Worm (Caenorhabditis elegans): ENCODE results near the gene C02B10.3.

C02B10.3 gene

DNA sequence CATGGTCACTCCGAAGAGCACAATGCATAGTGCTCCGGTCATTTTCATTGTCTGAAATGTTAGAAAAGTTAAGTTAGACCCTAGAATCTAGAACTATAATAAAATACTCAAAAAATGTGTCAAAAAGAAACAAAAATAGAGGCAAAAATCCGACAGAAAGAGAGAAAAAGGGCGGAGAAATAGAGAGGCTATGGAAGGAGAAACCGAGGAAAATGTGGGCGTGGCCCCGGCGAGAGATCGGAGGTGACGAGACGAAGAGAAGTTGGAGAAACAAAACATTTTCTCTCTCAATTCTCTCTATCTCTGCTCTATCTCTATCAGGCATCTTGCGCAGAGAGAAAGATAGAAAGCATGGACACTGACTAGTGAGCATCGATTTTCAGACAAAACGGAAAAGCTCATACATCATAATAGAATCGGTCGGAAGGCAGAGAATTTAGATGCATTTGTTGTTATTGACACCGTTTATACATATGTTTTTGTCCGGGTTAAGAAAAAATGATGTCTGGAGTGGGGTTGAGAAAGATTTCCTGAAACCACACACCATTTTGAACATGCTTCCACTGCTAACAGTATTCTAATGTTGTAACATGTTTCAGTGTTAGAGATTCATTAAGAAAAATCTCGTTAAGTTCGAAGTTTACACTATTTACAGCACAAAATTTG lies at the start of gene C02B10.3:
C02B10.3 (minus strand) TSS at position 51 of the 666 bp plus-strand sequence.
- TF ChIP-seq lin-15B (tag; optimal IDR thresholded peaks at IDR 0.05) (no peak), ces-1 (GFP tag; optimal IDR thresholded peaks at IDR 0.05) (no peak), mdl-1 (tag; optimal IDR thresholded peaks at IDR 0.05) (no peak), ceh-90 (tag; optimal IDR thresholded peaks at IDR 0.05) (no peak), elt-3 (tag; optimal IDR thresholded peaks at IDR 0.05) (no peak), pqm-1 (tag; optimal IDR thresholded peaks at IDR 0.05) (no peak), lir-3 (tag; optimal IDR thresholded peaks at IDR 0.05; ENCODE audit: poor library complexity) (no peak), lin-35 (GFP tag; optimal IDR thresholded peaks at IDR 0.05) (peak in 1 of 2 experiments; percentile 44), ama-1 (optimal IDR thresholded peaks at IDR 0.05) (no peak), fkh-10 (GFP tag; optimal IDR thresholded peaks at IDR 0.05) (peak; percentile 40), snu-23 (GFP tag; optimal IDR thresholded peaks at IDR 0.05) (peak; percentile 46), hlh-4 (tag; optimal IDR thresholded peaks at IDR 0.05) (no peak), blmp-1 (tag; optimal IDR thresholded peaks at IDR 0.05) (peak; percentile 61), nhr-77 (tag; optimal IDR thresholded peaks at IDR 0.05) (peak; percentile 12), skn-1 (tag; optimal IDR thresholded peaks at IDR 0.05) (peak; percentile 53), unc-98 (GFP tag; IDR thresholded peaks at IDR 0.05) (no peak), nhr-47 (tag; optimal IDR thresholded peaks at IDR 0.05) (peak; percentile 62), F16B12.6 (tag; optimal IDR thresholded peaks at IDR 0.05) (peak; percentile 19), ceh-82 (tag; optimal IDR thresholded peaks at IDR 0.05) (peak in 2 of 3 experiments; percentile 36 to 70), unc-62 (GFP tag; optimal IDR thresholded peaks at IDR 0.05) (no peak), fos-1 (tag; optimal IDR thresholded peaks at IDR 0.05) (no peak), lin-39 (tag; optimal IDR thresholded peaks at IDR 0.05) (no peak), vab-15 (tag; optimal IDR thresholded peaks at IDR 0.05) (no peak), swsn-7 (tag; optimal IDR thresholded peaks at IDR 0.05) (peak; percentile 30), ztf-11 (tag; optimal IDR thresholded peaks at IDR 0.05) (no peak), nhr-11 (tag; optimal IDR thresholded peaks at IDR 0.05) (no peak), alr-1 (tag; optimal IDR thresholded peaks at IDR 0.05; ENCODE audit: borderline replicate concordance) (no peak), ceh-88 (GFP tag; IDR thresholded peaks at IDR 0.05) (no peak), ceh-8 (GFP tag; optimal IDR thresholded peaks at IDR 0.05) (no peak), nhr-237 (tag; optimal IDR thresholded peaks at IDR 0.05) (no peak), lin-13 (GFP tag; optimal IDR thresholded peaks at IDR 0.05) (no peak), efl-3 (GFP tag; optimal IDR thresholded peaks at IDR 0.05) (no peak), efl-1 (optimal IDR thresholded peaks at IDR 0.05) (peak; percentile 36 to 44), efl-1 (GFP tag; optimal IDR thresholded peaks at IDR 0.05 in 1 of 2) (peak in 1 of 2 experiments; percentile 78), pax-3 (tag; optimal IDR thresholded peaks at IDR 0.05) (no peak), zag-1 (tag; optimal IDR thresholded peaks at IDR 0.05) (peak; percentile 24), elt-2 (tag; optimal IDR thresholded peaks at IDR 0.05) (no peak), nhr-76 (tag; optimal IDR thresholded peaks at IDR 0.05) (no peak), pag-3 (tag; optimal IDR thresholded peaks at IDR 0.05; ENCODE audit: borderline replicate concordance, insufficient read depth) (no peak), zip-4 (GFP tag; optimal IDR thresholded peaks at IDR 0.05) (no peak), aha-1 (tag; optimal IDR thresholded peaks at IDR 0.05) (no peak), aly-2 (tag; optimal IDR thresholded peaks at IDR 0.05) (no peak), hpl-2 (GFP tag; optimal IDR thresholded peaks at IDR 0.05) (no peak), nhr-12 (tag; optimal IDR thresholded peaks at IDR 0.05) (no peak), unc-86 (tag; optimal IDR thresholded peaks at IDR 0.05) (peak; percentile 21), mef-2 (tag; optimal IDR thresholded peaks at IDR 0.05) (no peak), grh-1 (GFP tag; IDR thresholded peaks at IDR 0.05) (no peak), irx-1 (tag; optimal IDR thresholded peaks at IDR 0.05) (no peak), C34B4.2 (tag; optimal IDR thresholded peaks at IDR 0.05) (no peak), isw-1 (GFP tag; IDR thresholded peaks at IDR 0.05) (peak; percentile 29), lsy-2 (tag; optimal IDR thresholded peaks at IDR 0.05) (peak; percentile 19 to 75), tbx-2 (tag; optimal IDR thresholded peaks at IDR 0.05) (peak; percentile 25), xbp-1 (tag; optimal IDR thresholded peaks at IDR 0.05) (no peak)

All from whole organism, L1 larva.